Fruit fly (Drosophila melanogaster): ENCODE data around the gene SF2.

DNA sequence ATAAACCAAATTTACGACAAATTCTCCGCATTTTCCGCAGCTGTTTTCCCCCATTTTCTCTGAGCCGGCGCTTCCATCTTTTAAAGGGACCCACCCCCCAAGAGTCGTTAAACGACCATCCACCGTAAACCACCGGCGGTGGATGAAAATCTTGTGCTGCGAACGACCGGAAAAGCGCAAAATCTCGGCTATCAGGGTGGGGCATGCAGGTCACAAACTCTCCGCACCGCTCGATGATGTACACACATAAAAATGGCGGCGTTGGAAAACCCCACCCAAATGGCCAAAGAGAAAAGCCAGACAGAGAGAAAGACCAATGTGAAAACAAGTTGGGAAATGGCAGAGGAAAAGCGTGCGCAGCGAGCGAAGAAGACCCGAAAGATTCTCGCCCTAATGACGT, 43.8 kb upstream of the SF2 start:
- TF ChIP-seq psq (optimal IDR thresholded peaks at IDR 0.05) (no peak), h (optimal IDR thresholded peaks at IDR 0.05) (no peak), insv (optimal IDR thresholded peaks at IDR 0.05) (no peak), ttk (optimal IDR thresholded peaks at IDR 0.05) (no peak)

All from Kc167 (cell line).